Fruit fly (Drosophila melanogaster): ENCODE measurements around the gene Atx-1.

Gene Atx-1

DNA sequence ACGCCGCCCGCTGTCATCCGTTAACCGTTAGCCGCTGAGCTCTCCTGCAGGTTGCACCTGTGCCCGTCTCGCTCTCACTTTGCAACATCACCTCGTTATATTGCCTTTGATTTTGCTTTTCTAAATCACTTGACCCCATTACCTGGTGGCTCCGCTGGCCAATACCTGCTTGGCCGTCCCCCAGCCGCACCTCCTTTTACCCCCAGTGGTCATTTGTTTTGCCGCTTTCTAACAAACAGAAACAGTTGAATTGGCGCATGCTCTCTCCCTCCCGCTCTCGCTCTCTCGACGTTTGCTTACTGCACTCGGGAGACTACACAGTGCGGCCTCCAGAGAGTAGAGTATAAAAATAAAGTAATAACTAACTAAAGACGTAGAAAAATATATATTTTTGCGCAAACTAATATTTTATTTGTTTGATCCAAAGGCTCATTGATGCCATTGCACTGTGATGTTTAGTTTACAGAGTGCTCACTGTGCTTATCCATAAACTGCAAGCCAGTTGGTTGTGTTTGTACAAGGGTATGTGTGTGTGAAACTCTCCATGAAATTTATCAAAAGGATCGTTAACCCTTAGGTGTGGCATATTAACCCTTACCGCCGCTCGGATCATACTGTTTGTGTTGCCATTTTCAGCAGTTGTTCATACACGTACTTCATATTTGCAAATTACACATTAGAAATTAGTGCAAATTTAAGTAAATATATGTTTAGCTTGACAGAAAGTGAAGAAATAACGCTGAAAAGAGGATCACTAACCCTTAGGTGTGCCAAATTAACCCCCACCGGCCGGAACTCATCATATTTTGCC, 18.3 kb upstream of the Atx-1 start (continued):
- TF ChIP-seq CG34406 (GFP tag; optimal IDR thresholded peaks at IDR 0.05) (peak; percentile 88), CG8632 (GFP tag; optimal IDR thresholded peaks at IDR 0.05) (peak; percentile 92), acj6 (GFP tag; optimal IDR thresholded peaks at IDR 0.05) (peak; percentile 93), Smox (GFP tag; optimal IDR thresholded peaks at IDR 0.05) (peak; percentile 94), Hr4 (GFP tag; optimal IDR thresholded peaks at IDR 0.05) (peak; percentile 95), topi (GFP tag; optimal IDR thresholded peaks at IDR 0.05) (peak; percentile 93), CG8119 (GFP tag; IDR thresholded peaks at IDR 0.05) (peak; percentile 98), CG10631 (GFP tag; optimal IDR thresholded peaks at IDR 0.05) (peak; percentile 91), pdm3 (GFP tag; optimal IDR thresholded peaks at IDR 0.05) (peak; percentile 96), CG10669 (GFP tag; optimal IDR thresholded peaks at IDR 0.05) (peak; percentile 80), CG11902 (GFP tag; optimal IDR thresholded peaks at IDR 0.05) (peak; percentile 76), OdsH (GFP tag; optimal IDR thresholded peaks at IDR 0.05) (peak; percentile 95), fd85E (GFP tag; optimal IDR thresholded peaks at IDR 0.05) (peak; percentile 55), CG6276 (GFP tag; optimal IDR thresholded peaks at IDR 0.05) (peak; percentile 92), dsx (GFP tag; optimal IDR thresholded peaks at IDR 0.05; ENCODE audit: poor library complexity, severe bottlenecking) (peak; percentile 79), svp (GFP tag) (peak; percentile 97), Hr38 (GFP tag; optimal IDR thresholded peaks at IDR 0.05) (peak; percentile 78), salr (GFP tag; optimal IDR thresholded peaks at IDR 0.05) (peak; percentile 73 to 83), CG11762 (GFP tag; optimal IDR thresholded peaks at IDR 0.05; ENCODE audit: insufficient read depth) (peak; percentile 71), Gug (GFP tag; IDR thresholded peaks at IDR 0.05) (peak; percentile 91), CG6854 (GFP tag; optimal IDR thresholded peaks at IDR 0.05) (peak; percentile 17), CG8319 (GFP tag; optimal IDR thresholded peaks at IDR 0.05) (peak; percentile 83), eg (GFP tag; IDR thresholded peaks at IDR 0.05) (peak; percentile 98)

- TF ChIP-seq Hr4 (GFP tag; optimal IDR thresholded peaks at IDR 0.05) = no peak
- peak; percentile 74 for TF ChIP-seq vri (GFP tag; optimal IDR thresholded peaks at IDR 0.05)
- TF ChIP-seq Ets21C (GFP tag; optimal IDR thresholded peaks at IDR 0.05) = no peak
- TF ChIP-seq Eip93F (GFP tag; optimal IDR thresholded peaks at IDR 0.05) = peak; percentile 17
These were observed 17.6 kb upstream of the Atx-1 start for dm6 chrX:6805404-6805803.

DNA sequence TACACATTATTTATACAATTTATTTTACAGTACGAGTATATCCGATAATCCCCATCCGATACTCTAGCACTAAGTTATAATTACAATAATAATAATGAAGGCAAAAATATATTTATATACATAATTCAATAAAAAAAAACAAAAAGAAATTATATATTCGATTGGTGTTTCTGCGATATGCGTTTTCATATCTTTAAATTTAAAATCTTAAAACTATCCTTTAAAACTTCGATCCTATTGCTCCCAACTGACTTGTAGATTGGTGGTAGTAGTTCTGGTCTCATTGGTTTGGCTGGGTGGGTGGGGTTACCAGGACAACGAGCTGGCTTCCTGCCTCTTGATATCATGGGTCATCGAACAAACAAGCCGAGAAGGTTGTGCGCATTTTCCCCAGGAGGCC, 9.3 kb upstream of the Atx-1 start, which contains the start of gene iav:
TSS of gene iav (plus strand) at position 301 of the 400 bp plus-strand sequence.
- TF ChIP-seq CG8632 (GFP tag; optimal IDR thresholded peaks at IDR 0.05) (no peak), Sox15 (GFP tag; optimal IDR thresholded peaks at IDR 0.05) (no peak), dac (GFP tag; optimal IDR thresholded peaks at IDR 0.05) (no peak), fd85E (GFP tag; optimal IDR thresholded peaks at IDR 0.05) (no peak), Gug (GFP tag; IDR thresholded peaks at IDR 0.05) (no peak), vri (GFP tag; optimal IDR thresholded peaks at IDR 0.05) (no peak), pdm3 (GFP tag; optimal IDR thresholded peaks at IDR 0.05) (no peak)

dm6 chrX:6820703-6821102, 2.3 kb upstream of the Atx-1 start, which contains the start of the genes Nf-YC and xit:
Nf-YC (minus strand) TSS chrX:6820919.
xit (plus strand) TSS chrX:6821016.
- TF ChIP-seq OdsH (GFP tag; optimal IDR thresholded peaks at IDR 0.05) = no peak
- TF ChIP-seq CG10631 (GFP tag; optimal IDR thresholded peaks at IDR 0.05) = no peak
- TF ChIP-seq net (GFP tag; optimal IDR thresholded peaks at IDR 0.05) = no peak
- no peak for TF ChIP-seq Smox (GFP tag; optimal IDR thresholded peaks at IDR 0.05)
- no peak for TF ChIP-seq Eip93F (GFP tag; optimal IDR thresholded peaks at IDR 0.05)
- TF ChIP-seq CG8119 (GFP tag; IDR thresholded peaks at IDR 0.05) = no peak
- TF ChIP-seq eg (GFP tag; IDR thresholded peaks at IDR 0.05) = no peak
- no peak for TF ChIP-seq fkh (GFP tag; optimal IDR thresholded peaks at IDR 0.05)
- no peak for TF ChIP-seq salr (GFP tag; optimal IDR thresholded peaks at IDR 0.05)
- TF ChIP-seq Ets21C (GFP tag; optimal IDR thresholded peaks at IDR 0.05) = no peak
- TF ChIP-seq CG15336 (GFP tag; IDR thresholded peaks at IDR 0.05) = no peak
- TF ChIP-seq lz (GFP tag; optimal IDR thresholded peaks at IDR 0.05) = no peak
- no peak for TF ChIP-seq CG6163 (GFP tag; IDR thresholded peaks at IDR 0.05)
- TF ChIP-seq CG11902 (GFP tag; optimal IDR thresholded peaks at IDR 0.05) = no peak
- no peak for TF ChIP-seq dsx (GFP tag; optimal IDR thresholded peaks at IDR 0.05; ENCODE audit: poor library complexity, severe bottlenecking)
- no peak for TF ChIP-seq Eip75B (GFP tag; optimal IDR thresholded peaks at IDR 0.05)
- TF ChIP-seq CG1621 (tag; optimal IDR thresholded peaks at IDR 0.05) = no peak
- TF ChIP-seq CG7368 (GFP tag; optimal IDR thresholded peaks at IDR 0.05) = no peak

All from whole organism, prepupa.